Worm (Caenorhabditis elegans): ENCODE results near the gene W08G11.1.

The W08G11.1 gene

DNA sequence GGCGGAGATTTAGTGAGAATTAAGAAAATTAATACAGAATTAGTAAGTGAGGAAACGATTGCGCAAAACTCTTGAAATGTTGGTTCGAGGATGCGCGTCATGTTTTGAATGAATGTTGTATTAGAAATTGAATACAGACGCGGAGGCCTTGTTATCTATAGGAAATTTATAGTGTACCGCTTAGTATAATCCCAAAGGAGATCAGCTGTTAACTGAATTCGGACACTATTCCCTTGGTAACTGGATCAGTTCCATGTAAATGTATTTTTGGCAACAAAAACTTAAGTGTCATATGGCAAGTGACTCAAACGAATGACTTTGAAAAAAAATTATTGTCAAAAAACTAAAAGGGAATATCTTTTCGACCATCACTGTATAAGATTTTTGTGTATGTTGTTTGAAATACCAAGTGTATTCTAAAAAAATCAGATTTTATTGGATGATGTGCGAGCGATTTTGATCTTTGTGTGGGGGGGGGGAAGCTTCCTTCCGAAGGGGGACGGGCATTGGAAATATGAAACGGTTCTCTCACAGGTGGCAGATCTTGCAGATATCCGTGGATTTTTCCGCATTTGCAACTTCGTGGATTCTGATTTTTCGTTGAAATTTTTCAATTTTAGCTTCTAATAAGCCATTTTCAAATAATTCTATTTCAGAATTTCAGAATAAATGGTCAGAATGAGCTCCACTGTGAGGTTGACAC is at the start of gene W08G11.1, which contains the start of gene W08G11.5:
W08G11.1 (plus strand) TSS at position 653 of the 703 bp plus-strand sequence.
W08G11.5 (minus strand) TSS at position 101 of the 703 bp plus-strand sequence.
- no peak for TF ChIP-seq unc-62 (GFP tag; optimal IDR thresholded peaks at IDR 0.05)
- no peak for TF ChIP-seq ztf-11 (tag; optimal IDR thresholded peaks at IDR 0.05)
- TF ChIP-seq gmeb-1 (tag; optimal IDR thresholded peaks at IDR 0.05), result no peak
- TF ChIP-seq R02D3.7 (tag; optimal IDR thresholded peaks at IDR 0.05), result no peak
- TF ChIP-seq lin-39 (tag; optimal IDR thresholded peaks at IDR 0.05), result no peak
- no peak for TF ChIP-seq nhr-23 (tag; optimal IDR thresholded peaks at IDR 0.05)
- no peak for TF ChIP-seq nhr-237 (tag; optimal IDR thresholded peaks at IDR 0.05)
- no peak for TF ChIP-seq elt-1 (tag; optimal IDR thresholded peaks at IDR 0.05)

DNA sequence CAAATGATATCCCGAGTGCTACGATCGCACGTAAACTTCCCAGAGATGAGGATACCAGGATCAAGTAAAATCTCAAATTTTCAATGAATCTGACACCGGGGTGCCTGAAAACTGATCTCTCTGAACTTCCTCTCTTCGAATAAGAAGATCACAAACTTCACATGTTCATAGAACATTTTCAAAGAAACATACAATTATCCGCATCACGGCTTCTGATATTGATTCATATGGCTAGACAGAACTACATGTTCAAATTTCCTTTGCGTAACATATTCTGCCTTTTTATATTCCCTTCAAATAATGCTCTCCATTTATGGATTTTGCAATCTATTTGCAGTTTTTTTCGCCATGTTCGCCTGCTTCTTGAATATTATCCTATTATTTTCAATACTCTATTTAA is 49.8 kb upstream of the W08G11.1 start, which contains the start of gene srbc-83:
srbc-83 (plus strand) TSS at position 301 of the 400 bp plus-strand sequence.
- TF ChIP-seq sma-3 (GFP tag; optimal IDR thresholded peaks at IDR 0.05), result no peak
- TF ChIP-seq lin-11 (tag; optimal IDR thresholded peaks at IDR 0.05), result no peak
- no peak for TF ChIP-seq alr-1 (tag; optimal IDR thresholded peaks at IDR 0.05)
- TF ChIP-seq nhr-237 (tag; optimal IDR thresholded peaks at IDR 0.05), result no peak
- TF ChIP-seq unc-39 (tag; optimal IDR thresholded peaks at IDR 0.05), result no peak
- no peak for TF ChIP-seq ZK546.5 (tag; optimal IDR thresholded peaks at IDR 0.05)
- TF ChIP-seq ceh-16 (tag; optimal IDR thresholded peaks at IDR 0.05), result no peak
- no peak for TF ChIP-seq crh-2 (tag; optimal IDR thresholded peaks at IDR 0.05)
- no peak for TF ChIP-seq nhr-12 (tag; optimal IDR thresholded peaks at IDR 0.05)
- TF ChIP-seq mdl-1 (tag; optimal IDR thresholded peaks at IDR 0.05), result no peak

DNA sequence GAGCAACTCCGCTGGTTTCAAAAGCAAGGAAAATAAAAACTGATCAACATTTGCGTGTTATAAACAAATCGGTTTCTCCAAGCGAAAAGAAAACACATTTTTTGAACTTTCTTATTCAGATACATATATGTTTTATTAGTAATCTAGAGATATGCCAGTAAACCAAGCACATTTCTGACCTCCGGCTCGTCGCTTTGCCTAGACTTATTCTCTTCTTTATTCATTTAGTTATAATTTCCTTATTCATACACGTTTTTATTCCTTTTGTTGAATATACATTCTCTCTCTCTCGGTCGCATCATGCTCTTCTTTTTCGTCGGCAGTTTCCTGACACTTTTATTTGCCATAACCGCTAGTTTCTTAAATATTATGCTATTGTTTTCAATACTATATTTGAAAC is 48.2 kb upstream of the W08G11.1 start, which contains the start of gene srbc-84:
srbc-84 (plus strand) TSS at position 301 of the 400 bp plus-strand sequence.
- no peak for TF ChIP-seq ceh-82 (tag; optimal IDR thresholded peaks at IDR 0.05)
- TF ChIP-seq unc-39 (tag; optimal IDR thresholded peaks at IDR 0.05), result no peak
- no peak for TF ChIP-seq mbf-1 (tag; optimal IDR thresholded peaks at IDR 0.05)
- no peak for TF ChIP-seq nhr-77 (tag; optimal IDR thresholded peaks at IDR 0.05)
- TF ChIP-seq dmd-4 (tag; optimal IDR thresholded peaks at IDR 0.05), result no peak
- no peak for TF ChIP-seq ama-1 (optimal IDR thresholded peaks at IDR 0.05)
- no peak for TF ChIP-seq fos-1 (tag; optimal IDR thresholded peaks at IDR 0.05)
- no peak for TF ChIP-seq mab-5 (tag; optimal IDR thresholded peaks at IDR 0.05)
- TF ChIP-seq blmp-1 (tag; optimal IDR thresholded peaks at IDR 0.05; ENCODE audit: insufficient read depth), result no peak
- TF ChIP-seq ztf-11 (tag; optimal IDR thresholded peaks at IDR 0.05), result no peak
- TF ChIP-seq nhr-21 (tag; optimal IDR thresholded peaks at IDR 0.05), result no peak
- no peak for TF ChIP-seq lin-11 (tag; optimal IDR thresholded peaks at IDR 0.05)

DNA sequence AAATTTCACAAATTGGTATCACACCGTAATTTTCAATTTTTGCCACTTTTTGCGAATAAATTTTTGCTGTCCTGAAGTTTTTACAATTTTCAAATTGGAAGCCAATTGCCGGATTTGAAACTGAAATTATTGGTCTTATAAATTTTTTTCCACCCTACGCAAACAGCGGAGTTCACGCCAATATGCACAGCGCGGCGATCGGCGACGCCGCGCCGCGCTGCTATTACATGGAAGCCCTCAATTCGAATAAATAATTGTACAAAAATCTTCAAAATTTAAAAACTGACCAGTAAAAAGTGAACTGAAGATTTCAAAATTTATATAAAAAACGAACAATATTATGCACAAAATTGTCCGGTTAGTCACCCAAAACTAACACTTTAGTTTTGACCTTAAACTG is 47.0 kb upstream of the W08G11.1 start:
- TF ChIP-seq egl-27 (tag; optimal IDR thresholded peaks at IDR 0.05) (no peak), sma-3 (GFP tag; optimal IDR thresholded peaks at IDR 0.05) (no peak), ceh-82 (tag; optimal IDR thresholded peaks at IDR 0.05) (no peak), nhr-129 (tag; optimal IDR thresholded peaks at IDR 0.05) (no peak), ZK546.5 (tag; optimal IDR thresholded peaks at IDR 0.05) (no peak), mdl-1 (tag; optimal IDR thresholded peaks at IDR 0.05) (no peak), zag-1 (tag; optimal IDR thresholded peaks at IDR 0.05) (no peak), unc-39 (tag; optimal IDR thresholded peaks at IDR 0.05) (no peak), ztf-11 (tag; optimal IDR thresholded peaks at IDR 0.05) (no peak), R02D3.7 (tag; optimal IDR thresholded peaks at IDR 0.05) (no peak)

DNA sequence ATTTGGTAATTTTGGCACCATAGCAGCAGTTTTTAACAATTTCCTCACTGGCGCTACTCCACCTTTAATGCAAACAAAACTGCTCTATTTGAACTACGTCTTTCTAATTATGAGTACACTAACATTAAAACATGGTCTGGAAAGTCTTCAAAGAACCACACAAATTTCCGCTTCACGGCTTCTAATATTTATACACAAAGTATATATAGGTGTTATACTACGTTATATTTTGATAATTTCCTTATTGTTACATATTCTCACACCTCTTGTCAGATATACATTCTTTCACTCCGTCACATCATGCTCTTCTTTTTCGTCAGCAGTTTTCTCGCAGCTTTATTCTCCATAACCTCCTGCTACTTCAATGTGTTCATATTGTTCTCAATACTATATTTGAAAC is 46.6 kb upstream of the W08G11.1 start, which contains the start of gene srbc-82:
srbc-82 (plus strand) TSS at position 301 of the 400 bp plus-strand sequence.
- TF ChIP-seq unc-39 (tag; optimal IDR thresholded peaks at IDR 0.05) (no peak), ztf-1 (GFP tag; conservative IDR thresholded peaks at IDR 0.05) (no peak)

DNA sequence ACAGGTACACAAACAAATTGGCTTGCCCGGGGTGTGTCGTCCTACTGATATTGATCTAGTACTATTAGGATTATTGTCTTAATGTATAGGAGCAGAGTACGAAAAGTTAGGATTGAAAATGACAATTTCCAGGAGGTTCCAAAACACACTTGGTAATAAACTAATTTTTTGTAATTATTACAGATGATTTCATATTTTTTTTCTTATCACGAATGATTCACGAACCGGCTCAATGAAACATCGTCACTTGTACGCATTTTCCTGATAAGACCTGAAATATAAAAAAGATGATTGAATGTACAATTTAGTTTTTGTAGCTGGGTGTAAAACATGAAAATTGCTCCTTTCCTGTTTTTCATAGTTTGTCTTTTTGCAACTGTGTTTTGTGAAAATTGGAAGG is 44.4 kb upstream of the W08G11.1 start, which contains the start of the genes C31A11.13 and oac-6:
C31A11.13 (minus strand) TSS at position 113 of the 400 bp plus-strand sequence.
oac-6 (plus strand) TSS at position 279 of the 400 bp plus-strand sequence.
- TF ChIP-seq fos-1 (tag; optimal IDR thresholded peaks at IDR 0.05), result peak; percentile 71
- TF ChIP-seq ama-1 (optimal IDR thresholded peaks at IDR 0.05), result no peak

Data from whole organism, L2 larva.